Fruit fly (Drosophila melanogaster): ENCODE results near the gene CG4553.

- TF ChIP-seq CG8944 (GFP tag; optimal IDR thresholded peaks at IDR 0.05) (no peak), bab2 (GFP tag; optimal IDR thresholded peaks at IDR 0.05) (no peak), Dip3 (GFP tag; optimal IDR thresholded peaks at IDR 0.05) (no peak), ftz-f1 (GFP tag; optimal IDR thresholded peaks at IDR 0.05) (no peak), CG4730 (GFP tag; IDR thresholded peaks at IDR 0.05) (no peak), CG10366 (GFP tag; IDR thresholded peaks at IDR 0.05) (no peak), ranshi (GFP tag; IDR thresholded peaks at IDR 0.05) (no peak), Poxn (GFP tag; IDR thresholded peaks at IDR 0.05) (no peak), run (tag; optimal IDR thresholded peaks at IDR 0.05) (no peak), Hsf (GFP tag; optimal IDR thresholded peaks at IDR 0.05) (no peak), ATbp (GFP tag; optimal IDR thresholded peaks at IDR 0.05) (no peak), Hr39 (optimal IDR thresholded peaks at IDR 0.05) (no peak)
Measured at dm6 chr3R:25476744-25477143, at the start of gene CG4553, which contains the start of gene MED28.

All from whole organism, embryonic.